Worm (Caenorhabditis elegans) whole organism, L4 larva: ENCODE results near the gene picd-1.

Source experiments
- D1046.2 ChIP-seq: fragments of 200-800 bp; sonication (Bioruptor generic); IDR thresholded peaks from 2 replicates; pipeline ENCODE4 v1.3.6; 2022; ENCODE audit warnings: missing genetic modification characterization, missing compliant biosample characterization
- F10B5.3 ChIP-seq: sonication (generic microtip); optimal IDR thresholded peaks from 2 replicates; lab custom pipeline; 2016; ENCODE audit warnings: mild to moderate bottlenecking, missing genetic modification characterization, missing compliant biosample characterization
- F26F4.8 ChIP-seq: fragments of 200-800 bp; sonication (Bioruptor generic); conservative IDR thresholded peaks from 2 replicates; pipeline ENCODE4 v1.3.6; 2022; ENCODE audit warnings: missing genetic modification characterization, missing compliant biosample characterization
- T20F7.1 ChIP-seq: fragments of 200-800 bp; sonication (Bioruptor generic); optimal IDR thresholded peaks from 2 replicates; lab custom pipeline; 2018; ENCODE audit warnings: mild to moderate bottlenecking, missing genetic modification characterization, missing compliant biosample characterization
- Y105C5A.15 ChIP-seq: fragments of 200-800 bp; sonication (Bioruptor generic); IDR thresholded peaks from 2 replicates; pipeline ENCODE4 v1.3.6; 2022; ENCODE audit warnings: missing genetic modification characterization, missing compliant biosample characterization
- Y48G9A.11 ChIP-seq: fragments of 200-800 bp; sonication (Bioruptor generic); IDR thresholded peaks from 2 replicates; pipeline ENCODE4 v1.3.6; 2022; ENCODE audit warnings: missing genetic modification reagents, missing genetic modification characterization, missing compliant biosample characterization
- Y5F2A.4 ChIP-seq: fragments of 200-800 bp; sonication (Bioruptor generic); optimal IDR thresholded peaks from 2 replicates; lab custom pipeline; 2018; ENCODE audit warnings: mild to moderate bottlenecking, missing genetic modification characterization, missing compliant biosample characterization
- Y75B8A.6 ChIP-seq: fragments of 200-800 bp; sonication (Bioruptor generic); IDR thresholded peaks from 2 replicates; pipeline ENCODE4 v1.3.6; 2022; ENCODE audit warnings: missing genetic modification reagents, missing genetic modification characterization, missing compliant biosample characterization
- ZK546.5 ChIP-seq, 2 experiments: sonication (generic microtip); optimal IDR thresholded peaks; 2 replicates each; lab custom pipeline; 2017; ENCODE audit warnings: missing biosample characterization in 2 of 2, missing genetic modification characterization in 2 of 2
- aly-2 ChIP-seq: sonication (generic microtip); optimal IDR thresholded peaks from 2 replicates; lab custom pipeline; 2018; ENCODE audit warnings: missing biosample characterization, missing genetic modification characterization
- ama-1 ChIP-seq: fragments of 150-350 bp; optimal IDR thresholded peaks from 2 replicates; lab custom pipeline; 2014; ENCODE audit warnings: inconsistent platforms, mixed read lengths
- ceh-28 ChIP-seq: fragments of 150-350 bp; optimal IDR thresholded peaks from 2 replicates; lab custom pipeline; 2014; ENCODE audit warnings: missing biosample characterization, missing genetic modification reagents, missing genetic modification characterization
- ceh-82 ChIP-seq: sonication (generic microtip); optimal IDR thresholded peaks from 2 replicates; lab custom pipeline; 2017; ENCODE audit warnings: missing biosample characterization, missing genetic modification characterization
- daf-16 ChIP-seq, 3 experiments: sonication (generic microtip); optimal IDR thresholded peaks; 2 replicates each; lab custom pipeline; 2016 to 2017; ENCODE audit warnings: missing genetic modification characterization in 3 of 3, missing genetic modification reagents in 3 of 3, mild to moderate bottlenecking in 2 of 3, missing compliant biosample characterization in 2 of 3, missing biosample characterization in 1 of 3, moderate library complexity in 1 of 3
- daf-19 ChIP-seq: fragments of 200-800 bp; sonication (Bioruptor generic); conservative IDR thresholded peaks from 2 replicates; pipeline ENCODE4 v1.3.6; 2022; ENCODE audit warnings: missing genetic modification characterization, missing compliant biosample characterization
- dpl-1 ChIP-seq: fragments of 150-350 bp; optimal IDR thresholded peaks from 2 replicates; lab custom pipeline; 2014; ENCODE audit warnings: missing biosample characterization, missing genetic modification reagents, missing genetic modification characterization
- egl-27 ChIP-seq: sonication (generic microtip); optimal IDR thresholded peaks from 3 replicates; lab custom pipeline; 2017; ENCODE audit warnings: missing biosample characterization, missing genetic modification reagents, missing genetic modification characterization
- fos-1 ChIP-seq: fragments of 150-350 bp; optimal IDR thresholded peaks from 2 replicates; lab custom pipeline; 2014; ENCODE audit warnings: missing biosample characterization, missing genetic modification characterization
- gei-8 ChIP-seq: fragments of 200-800 bp; sonication (Bioruptor generic); optimal IDR thresholded peaks from 2 replicates; lab custom pipeline; 2018; ENCODE audit warnings: mild to moderate bottlenecking, missing genetic modification characterization, missing compliant biosample characterization
- hif-1 ChIP-seq, 2 experiments: sonication (generic microtip); optimal IDR thresholded peaks; 2 replicates each; lab custom pipeline; 2016 to 2017; ENCODE audit warnings: missing compliant biosample characterization in 2 of 2, missing genetic modification characterization in 2 of 2, missing genetic modification reagents in 2 of 2, missing genotype in 2 of 2, mild to moderate bottlenecking in 1 of 2
- hlh-30 ChIP-seq: sonication (generic microtip); optimal IDR thresholded peaks from 2 replicates; lab custom pipeline; 2017; ENCODE audit warnings: antibody characterized with exemption, mild to moderate bottlenecking, missing genetic modification characterization, missing compliant biosample characterization; ENCODE audit not compliant: insufficient read depth
- lin-1 ChIP-seq: fragments of 200-800 bp; sonication (Bioruptor generic); IDR thresholded peaks from 2 replicates; pipeline ENCODE4 v1.3.6; 2022; ENCODE audit warnings: missing genetic modification reagents, missing genetic modification characterization, missing compliant biosample characterization
- lin-13 ChIP-seq: fragments of 150-350 bp; optimal IDR thresholded peaks from 2 replicates; lab custom pipeline; 2014; ENCODE audit warnings: missing biosample characterization, missing genetic modification reagents, missing genetic modification characterization
- lin-15B ChIP-seq: fragments of 150-350 bp; sonication (generic microtip); optimal IDR thresholded peaks from 3 replicates; lab custom pipeline; 2014; ENCODE audit warnings: missing biosample characterization, missing genetic modification characterization
- lir-3 ChIP-seq: sonication (generic microtip); optimal IDR thresholded peaks from 2 replicates; lab custom pipeline; 2016; ENCODE audit warnings: mild to moderate bottlenecking, missing genetic modification characterization, missing compliant biosample characterization
- madf-5 ChIP-seq, 2 experiments: fragments of 200-800 bp; sonication (Bioruptor generic); IDR thresholded peaks; 2 replicates each; pipeline ENCODE4 v1.3.6; 2022; ENCODE audit warnings: missing compliant biosample characterization in 2 of 2, missing genetic modification characterization in 2 of 2
- mes-2 ChIP-seq: sonication (generic microtip); optimal IDR thresholded peaks from 2 replicates; lab custom pipeline; 2016; ENCODE audit warnings: missing genotype, mild to moderate bottlenecking, missing genetic modification characterization, missing compliant biosample characterization; ENCODE audit not compliant: poor library complexity, severe bottlenecking
- mxl-3 ChIP-seq: fragments of 200-800 bp; sonication (Bioruptor generic); optimal IDR thresholded peaks from 2 replicates; lab custom pipeline; 2018; ENCODE audit warnings: mild to moderate bottlenecking, missing genetic modification characterization, missing compliant biosample characterization
- nhr-111 ChIP-seq: fragments of 200-800 bp; sonication (Bioruptor generic); optimal IDR thresholded peaks from 2 replicates; lab custom pipeline; 2018; ENCODE audit warnings: mild to moderate bottlenecking, missing genetic modification characterization, missing compliant biosample characterization
- nhr-237 ChIP-seq: sonication (generic microtip); optimal IDR thresholded peaks from 2 replicates; lab custom pipeline; 2017; ENCODE audit warnings: missing biosample characterization, missing genetic modification characterization
- nhr-28 ChIP-seq: fragments of 150-350 bp; optimal IDR thresholded peaks from 2 replicates; lab custom pipeline; 2014; ENCODE audit warnings: missing biosample characterization, missing genetic modification characterization
- nhr-6 ChIP-seq: fragments of 150-350 bp; optimal IDR thresholded peaks from 2 replicates; lab custom pipeline; 2014; ENCODE audit warnings: missing biosample characterization, missing genetic modification characterization
- rbr-2 ChIP-seq: sonication (generic microtip); optimal IDR thresholded peaks from 2 replicates; lab custom pipeline; 2016; ENCODE audit warnings: missing genotype, missing genetic modification characterization, missing compliant biosample characterization
- set-16 ChIP-seq: fragments of 200-800 bp; sonication (Bioruptor generic); IDR thresholded peaks from 2 replicates; pipeline ENCODE4 v1.3.6; 2022; ENCODE audit warnings: missing genetic modification reagents, missing genetic modification characterization, missing compliant biosample characterization
- unc-39 ChIP-seq: sonication (generic microtip); optimal IDR thresholded peaks from 2 replicates; lab custom pipeline; 2017; ENCODE audit warnings: missing biosample characterization, missing genetic modification characterization
- unc-62 ChIP-seq, 3 experiments: fragments of 150-350 bp in 1 of 3; sonication (generic microtip); optimal IDR thresholded peaks in 2 of 3; peaks in 1 of 3; 1 replicate in 1 of 3; 2 replicates in 2 of 3; lab custom pipeline; 2014 to 2017; ENCODE audit warnings: missing biosample characterization in 3 of 3, missing genetic modification characterization in 3 of 3, missing genetic modification reagents in 3 of 3, missing genotype in 1 of 3
- zfp-2 ChIP-seq: sonication (generic microtip); optimal IDR thresholded peaks from 2 replicates; lab custom pipeline; 2016; ENCODE audit warnings: mild to moderate bottlenecking, missing genetic modification characterization, missing compliant biosample characterization
- zip-2 ChIP-seq: fragments of 150-350 bp; optimal IDR thresholded peaks from 2 replicates; lab custom pipeline; 2014; ENCODE audit warnings: missing biosample characterization, missing genetic modification characterization
- ztf-7 ChIP-seq: fragments of 150-350 bp; optimal IDR thresholded peaks from 2 replicates; lab custom pipeline; 2014; ENCODE audit warnings: missing biosample characterization, missing genetic modification characterization

picd-1 gene

DNA sequence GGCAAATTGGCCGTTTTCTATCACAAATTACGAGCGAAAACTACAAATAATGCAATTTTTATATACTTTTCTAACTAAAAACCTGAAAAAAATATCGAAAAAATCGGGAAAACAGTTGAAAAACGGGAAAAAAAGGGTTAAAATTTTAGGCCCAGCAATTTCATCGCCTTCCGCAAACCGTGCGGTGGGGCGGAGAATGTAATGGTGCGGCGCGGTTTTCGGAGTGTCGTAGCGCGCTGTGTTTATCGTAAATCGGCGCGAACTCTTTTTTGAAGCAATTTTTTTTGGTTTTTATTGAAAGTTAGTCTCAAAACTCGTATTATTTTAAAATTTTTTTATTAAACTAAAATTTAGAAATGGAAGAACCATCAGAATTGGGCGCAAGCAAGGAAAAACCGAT, at the start of gene picd-1 (continued):
- TF ChIP-seq F10B5.3 (tag; lab: Kevin White, UChicago): no peak
- TF ChIP-seq F26F4.8: no peak
- no peak for TF ChIP-seq ceh-82 (tag; lab: Kevin White, UChicago)
- TF ChIP-seq lin-13 (GFP tag; lab: Kevin White, UChicago): peak; percentile 64
- TF ChIP-seq mxl-3: no peak
- TF ChIP-seq nhr-111: no peak
- no peak for TF ChIP-seq Y105C5A.15
- TF ChIP-seq madf-5 (GFP tag; IDR thresholded peaks at IDR 0.05; lab: Robert Waterston, UW): no peak
- TF ChIP-seq mes-2 (tag; lab: Kevin White, UChicago): peak; percentile 87
- TF ChIP-seq zip-2 (tag; lab: Kevin White, UChicago): no peak
- no peak for TF ChIP-seq gei-8 (GFP tag; lab: Kevin White, UChicago)
- peak; percentile 71 for TF ChIP-seq nhr-6 (tag; lab: Kevin White, UChicago)
- no peak for TF ChIP-seq nhr-237 (tag; lab: Kevin White, UChicago)
- TF ChIP-seq aly-2 (tag; lab: Kevin White, UChicago): no peak
- TF ChIP-seq unc-62 (GFP tag; optimal IDR thresholded peaks at IDR 0.05 in 1 of 2; lab: Kevin White, UChicago): peak in 1 of 2 experiments; percentile 75
- TF ChIP-seq unc-62 (tag; optimal IDR thresholded peaks at IDR 0.05; lab: Kevin White, UChicago): no peak

DNA sequence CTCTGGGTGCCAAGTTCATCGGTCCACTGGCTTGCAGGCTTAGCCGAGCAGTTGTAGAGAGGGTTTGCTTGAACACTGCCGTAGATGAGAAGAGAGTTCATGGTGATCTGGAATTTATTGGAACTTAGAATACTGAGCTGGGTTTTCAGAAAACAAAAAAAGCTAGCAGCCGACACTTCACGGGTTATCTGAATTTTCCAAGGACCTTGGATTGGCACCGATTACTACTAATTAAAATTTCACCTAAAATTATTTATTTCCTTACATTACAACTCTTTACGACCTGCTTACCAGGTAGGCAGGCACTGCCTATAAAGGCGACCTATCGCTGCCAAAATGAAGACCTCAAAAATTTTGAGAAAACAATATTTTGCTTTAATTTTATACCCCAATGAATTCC, 48.7 kb upstream of the picd-1 start, which contains the start of gene srt-52:
Gene srt-52, minus strand, starts transcription at position 101 of the 400 bp plus-strand sequence.
- no peak for TF ChIP-seq daf-19 (GFP tag; lab: Robert Waterston, UW)
- TF ChIP-seq zfp-2 (tag; lab: Kevin White, UChicago): no peak
- TF ChIP-seq ztf-7 (tag; lab: Kevin White, UChicago): no peak
- no peak for TF ChIP-seq lin-1 (GFP tag; lab: Robert Waterston, UW)
- no peak for TF ChIP-seq madf-5 (GFP tag; IDR thresholded peaks at IDR 0.05; lab: Robert Waterston, UW)
- no peak for TF ChIP-seq Y48G9A.11 (GFP tag; lab: Robert Waterston, UW)
- no peak for TF ChIP-seq ZK546.5 (tag; optimal IDR thresholded peaks at IDR 0.05; lab: Kevin White, UChicago)
- TF ChIP-seq set-16: no peak
- no peak for TF ChIP-seq D1046.2
- no peak for TF ChIP-seq rbr-2 (tag; lab: Kevin White, UChicago)
- TF ChIP-seq ama-1: no peak
- TF ChIP-seq Y75B8A.6: no peak
- no peak for TF ChIP-seq dpl-1 (GFP tag; lab: Kevin White, UChicago)
- no peak for TF ChIP-seq unc-39
- no peak for TF ChIP-seq egl-27 (tag; lab: Kevin White, UChicago)
- TF ChIP-seq, all 104 proteins: peak for 0

DNA sequence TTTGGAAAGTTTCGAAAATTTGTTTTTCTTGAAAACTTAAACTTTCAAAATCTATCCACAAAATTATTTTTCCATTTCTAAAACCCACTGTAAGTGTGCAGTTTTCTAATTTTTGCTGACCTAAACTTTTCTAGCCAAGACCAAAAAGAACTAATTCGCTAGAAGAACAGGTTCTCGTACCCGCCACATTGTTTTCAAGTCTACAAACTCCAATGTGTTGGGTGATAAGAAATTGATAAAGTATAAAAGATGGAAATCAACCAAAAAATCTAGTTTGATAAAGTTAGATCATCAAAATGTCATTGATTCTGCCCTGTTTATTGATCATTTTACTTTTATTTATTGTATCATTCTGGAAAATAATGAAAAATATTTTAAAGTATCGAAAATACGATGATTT, 45.7 kb upstream of the picd-1 start, which contains the start of gene cyp-29A3:
Gene cyp-29A3, plus strand, starts transcription at position 269 of the 400 bp plus-strand sequence.
- TF ChIP-seq daf-16 (GFP tag; optimal IDR thresholded peaks at IDR 0.05; lab: Kevin White, UChicago) (no peak), daf-16 (tag; optimal IDR thresholded peaks at IDR 0.05; lab: Kevin White, UChicago) (peak; percentile 48), hif-1 (tag; optimal IDR thresholded peaks at IDR 0.05; lab: Kevin White, UChicago) (no peak), nhr-28 (peak; percentile 94), lin-15B (tag; lab: Kevin White, UChicago) (no peak), T20F7.1 (GFP tag; lab: Kevin White, UChicago) (no peak), hlh-30 (tag; lab: Kevin White, UChicago) (no peak), Y5F2A.4 (GFP tag; lab: Kevin White, UChicago) (no peak), ceh-28 (tag; lab: Kevin White, UChicago) (no peak), fos-1 (tag; lab: Kevin White, UChicago) (no peak), lir-3 (tag; lab: Kevin White, UChicago) (no peak)
